Worm (Caenorhabditis elegans): ENCODE data around the gene zif-1.
A peak's percentile ranks its signal among the peaks of the same experiment; 100 is the strongest.

The zif-1 gene

DNA sequence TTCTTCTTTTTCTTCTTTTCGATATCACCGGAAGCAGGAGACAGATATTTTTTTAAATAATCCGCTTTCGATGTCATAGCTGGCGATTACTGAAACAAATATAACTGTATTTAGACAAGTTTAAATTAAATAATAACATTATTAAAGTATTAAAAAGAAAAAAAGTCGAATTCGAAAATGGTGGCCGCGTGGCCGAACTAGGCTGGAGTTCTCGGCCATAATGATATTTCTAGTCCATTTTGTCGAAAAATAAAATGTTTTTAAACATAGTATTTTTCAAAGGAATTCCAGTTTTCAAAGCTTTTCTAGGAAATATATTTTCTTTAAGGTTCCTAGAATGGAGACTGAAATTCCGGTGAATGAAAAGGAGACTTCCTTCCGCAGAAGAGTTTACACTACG is 34.9 kb upstream of the zif-1 start, which contains the start of the genes bud-13 and rpap-2:
Gene bud-13 (minus strand): TSS at position 89 of the 400 bp plus-strand sequence.
Gene rpap-2 (plus strand): TSS at position 329 of the 400 bp plus-strand sequence.
- TF ChIP-seq D2030.7 (GFP tag; IDR thresholded peaks at IDR 0.05), result no peak
- TF ChIP-seq nhr-80 (tag; optimal IDR thresholded peaks at IDR 0.05), result no peak
- no peak for TF ChIP-seq lin-35 (GFP tag; optimal IDR thresholded peaks at IDR 0.05)
- no peak for TF ChIP-seq lir-1 (GFP tag; conservative IDR thresholded peaks at IDR 0.05)
- TF ChIP-seq unc-130 (GFP tag; optimal IDR thresholded peaks at IDR 0.05), result peak; percentile 26
- TF ChIP-seq lin-54 (GFP tag; optimal IDR thresholded peaks at IDR 0.05), result no peak

DNA sequence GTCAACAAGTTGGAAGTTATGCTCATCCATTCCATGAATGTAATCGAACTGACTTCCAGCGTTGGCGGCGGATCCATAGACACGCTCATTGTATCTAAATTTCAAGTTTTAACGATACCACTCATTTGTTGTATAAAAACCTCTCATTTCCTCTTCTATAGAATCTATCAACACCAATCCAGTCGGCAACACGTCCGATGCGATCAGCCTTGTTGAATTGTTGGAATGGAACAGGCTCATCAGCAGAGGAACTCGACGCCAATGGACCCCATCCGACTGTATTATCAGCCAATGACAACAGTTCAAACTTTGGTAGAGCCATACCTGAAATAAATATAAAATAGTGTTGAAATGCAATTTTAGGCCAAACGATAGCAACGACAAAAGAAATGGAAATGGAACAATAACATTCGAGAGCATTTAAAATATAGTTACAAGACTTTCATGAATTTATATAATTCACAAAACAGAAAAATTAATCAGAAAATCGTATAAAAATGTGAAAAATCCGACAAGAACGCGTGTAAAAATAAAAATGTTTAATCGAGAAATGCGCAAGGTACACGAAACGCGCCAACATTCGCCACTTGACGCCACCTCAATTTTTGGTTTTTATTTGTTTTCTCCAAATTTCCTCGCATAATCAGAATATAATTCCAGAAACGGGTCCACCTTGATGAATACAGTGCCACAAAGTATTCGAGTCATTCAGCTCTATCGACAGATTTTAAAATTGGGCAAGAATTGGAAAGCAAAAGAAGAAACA is 31.1 kb upstream of the zif-1 start, which contains the start of the genes eif-3.D and R08D7.4:
Gene eif-3.D (minus strand): TSS at position 324 of the 766 bp plus-strand sequence.
Gene R08D7.4 (plus strand): TSS at position 638 of the 766 bp plus-strand sequence.
- TF ChIP-seq unc-62 (GFP tag; optimal IDR thresholded peaks at IDR 0.05), result no peak
- TF ChIP-seq B0019.2 (GFP tag; conservative IDR thresholded peaks at IDR 0.05), result no peak
- TF ChIP-seq him-1 (tag; optimal IDR thresholded peaks at IDR 0.05), result no peak
- TF ChIP-seq rcor-1 (GFP tag; IDR thresholded peaks at IDR 0.05), result no peak
- TF ChIP-seq egl-44 (GFP tag; IDR thresholded peaks at IDR 0.05), result no peak
- TF ChIP-seq chd-7 (tag; optimal IDR thresholded peaks at IDR 0.05), result no peak
- 0 out of 2 replicates have a peak, but pooled peaks have one; percentile 15 for TF ChIP-seq Y95B8A.8 (GFP tag; IDR thresholded peaks at IDR 0.05)
- TF ChIP-seq athp-1 (tag; optimal IDR thresholded peaks at IDR 0.05), result no peak
- no peak for TF ChIP-seq nfya-1 (tag; optimal IDR thresholded peaks at IDR 0.05; ENCODE audit: borderline replicate concordance, insufficient read depth)
- no peak for TF ChIP-seq ceh-58 (GFP tag; IDR thresholded peaks at IDR 0.05)
- TF ChIP-seq nhr-80 (tag; optimal IDR thresholded peaks at IDR 0.05), result peak; percentile 29
- TF ChIP-seq rec-8 (tag; optimal IDR thresholded peaks at IDR 0.05), result no peak
- no peak for TF ChIP-seq F57C9.4 (tag; optimal IDR thresholded peaks at IDR 0.05)
- TF ChIP-seq B0035.1 (tag; optimal IDR thresholded peaks at IDR 0.05), result no peak
- no peak for TF ChIP-seq egl-18 (GFP tag; IDR thresholded peaks at IDR 0.05)
- TF ChIP-seq cebp-1 (GFP tag; IDR thresholded peaks at IDR 0.05), result no peak
- TF ChIP-seq cebp-1 (tag; optimal IDR thresholded peaks at IDR 0.05), result peak; percentile 51
- no peak for TF ChIP-seq somi-1 (GFP tag; optimal IDR thresholded peaks at IDR 0.05)
- TF ChIP-seq gei-17 (GFP tag; optimal IDR thresholded peaks at IDR 0.05), result no peak
- TF ChIP-seq B0261.1 (tag; optimal IDR thresholded peaks at IDR 0.05), result no peak
- no peak for TF ChIP-seq let-526 (GFP tag; IDR thresholded peaks at IDR 0.05)
- no peak for TF ChIP-seq Y67H2A.10 (GFP tag; conservative IDR thresholded peaks at IDR 0.05)
- TF ChIP-seq T07F8.4 (tag; optimal IDR thresholded peaks at IDR 0.05), result no peak
- no peak for TF ChIP-seq mel-28 (tag; optimal IDR thresholded peaks at IDR 0.05; ENCODE audit: borderline replicate concordance)
- peak; percentile 65 for TF ChIP-seq lin-54 (GFP tag; optimal IDR thresholded peaks at IDR 0.05)
- TF ChIP-seq lsy-27 (tag; optimal IDR thresholded peaks at IDR 0.05; ENCODE audit: borderline replicate concordance, insufficient read depth), result no peak
- TF ChIP-seq D2030.7 (GFP tag; IDR thresholded peaks at IDR 0.05), result peak; percentile 25; the same call in 1 of the 2 replicates
- no peak for TF ChIP-seq Y53G8AR.9 (GFP tag; conservative IDR thresholded peaks at IDR 0.05)
- TF ChIP-seq ets-4 (GFP tag; optimal IDR thresholded peaks at IDR 0.05), result no peak
- no peak for TF ChIP-seq xnd-1 (tag; optimal IDR thresholded peaks at IDR 0.05)
- no peak for TF ChIP-seq atf-7 (tag; optimal IDR thresholded peaks at IDR 0.05)
- no peak for TF ChIP-seq F52B5.7 (tag; optimal IDR thresholded peaks at IDR 0.05)
- TF ChIP-seq zim-3 (tag; optimal IDR thresholded peaks at IDR 0.05), result no peak
- TF ChIP-seq sptf-2 (GFP tag; optimal IDR thresholded peaks at IDR 0.05), result no peak
- TF ChIP-seq attf-5 (GFP tag; optimal IDR thresholded peaks at IDR 0.05), result peak; percentile 49
- TF ChIP-seq B0336.3 (GFP tag; IDR thresholded peaks at IDR 0.05), result no peak
- TF ChIP-seq Y79H2A.3 (GFP tag; conservative IDR thresholded peaks at IDR 0.05), result no peak
- TF ChIP-seq lin-26 (GFP tag; IDR thresholded peaks at IDR 0.05), result no peak
- TF ChIP-seq madf-10 (tag; optimal IDR thresholded peaks at IDR 0.05), result no peak
- TF ChIP-seq F33H1.4 (GFP tag; IDR thresholded peaks at IDR 0.05), result peak; percentile 48
- no peak for TF ChIP-seq F37B4.10 (GFP tag; IDR thresholded peaks at IDR 0.05)
- TF ChIP-seq lag-1 (GFP tag; IDR thresholded peaks at IDR 0.05), result no peak
